Worm (Caenorhabditis elegans): ENCODE measurements around the gene T06D8.2.
A peak's percentile ranks its signal among the peaks of the same experiment; 100 is the strongest.

Gene T06D8.2

ce11 chrII:11224045-11224481 is 2.4 kb upstream of the T06D8.2 start (continued):
- TF ChIP-seq attf-6 (GFP tag; IDR thresholded peaks at IDR 0.05) (peak; percentile 93), T26A5.8 (tag; optimal IDR thresholded peaks at IDR 0.05) (no peak), attf-3 (GFP tag; conservative IDR thresholded peaks at IDR 0.05) (peak; percentile 62), B0019.2 (GFP tag; conservative IDR thresholded peaks at IDR 0.05) (peak; percentile 61), lir-1 (GFP tag; conservative IDR thresholded peaks at IDR 0.05) (0 out of 2 replicates have a peak, but pooled peaks have one; percentile 39), nhr-90 (tag; optimal IDR thresholded peaks at IDR 0.05) (no peak), tbx-9 (tag; optimal IDR thresholded peaks at IDR 0.05; ENCODE audit: borderline replicate concordance) (peak; percentile 11), lin-26 (GFP tag; IDR thresholded peaks at IDR 0.05) (peak; percentile 64; the same call in 1 of the 2 replicates), ztf-28 (GFP tag; IDR thresholded peaks at IDR 0.05) (0 out of 2 replicates have a peak, but pooled peaks have one; percentile 17)

DNA sequence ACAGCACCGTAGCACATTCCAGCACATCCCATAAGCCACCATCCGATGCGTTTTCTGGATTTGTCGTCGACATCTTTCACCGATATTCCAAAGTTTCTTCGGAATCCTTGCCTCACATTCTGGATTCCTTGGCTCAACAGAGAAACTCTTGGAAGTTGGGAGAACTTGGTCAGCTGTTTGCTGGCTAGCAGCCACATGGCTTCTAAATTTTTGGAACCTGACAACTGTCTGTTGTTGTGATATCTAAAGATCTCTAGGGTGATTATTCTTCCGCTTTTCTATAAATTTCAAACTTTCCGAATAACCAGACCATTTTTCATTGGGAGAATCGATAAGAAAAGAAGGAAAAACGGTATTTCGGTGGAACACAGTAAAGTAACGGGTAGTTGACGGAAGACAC is 8.3 kb downstream of the T06D8.2 start, which contains the start of gene cox-15:
TSS of gene cox-15 (minus strand) at position 202 of the 400 bp plus-strand sequence.
- no peak for TF ChIP-seq F55B11.4 (tag; optimal IDR thresholded peaks at IDR 0.05; ENCODE audit: borderline replicate concordance, insufficient read depth)
- TF ChIP-seq C17E4.6 (GFP tag; IDR thresholded peaks at IDR 0.05), result no peak
- peak; percentile 4 for TF ChIP-seq xnd-1 (tag; optimal IDR thresholded peaks at IDR 0.05)
- no peak for TF ChIP-seq ccch-3 (GFP tag; optimal IDR thresholded peaks at IDR 0.05)
- TF ChIP-seq B0019.2 (GFP tag; conservative IDR thresholded peaks at IDR 0.05), result no peak
- 0 out of 2 replicates have a peak, but pooled peaks have one; percentile 35 for TF ChIP-seq nfyb-1 (GFP tag; IDR thresholded peaks at IDR 0.05)

DNA sequence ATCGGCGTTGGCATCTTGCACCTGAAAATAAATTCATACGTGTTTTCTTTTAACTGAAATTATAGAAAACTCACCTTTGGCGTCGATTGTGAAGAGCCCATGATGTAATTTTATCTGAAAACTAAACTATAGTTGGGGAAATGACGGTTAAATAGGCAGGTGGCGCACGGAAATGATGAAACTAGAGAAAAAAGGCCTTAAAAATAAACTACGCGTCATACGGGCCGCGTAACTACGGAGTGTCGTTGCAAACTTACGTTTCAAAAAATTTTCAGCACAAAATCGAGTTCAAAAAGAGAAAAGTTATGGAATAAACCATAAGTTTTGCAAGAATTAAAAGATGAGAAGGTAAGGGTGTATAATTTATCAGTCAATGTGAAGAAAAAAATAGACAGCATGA is 9.8 kb downstream of the T06D8.2 start, which contains the start of gene cchl-1:
TSS of gene cchl-1 (minus strand) at position 114 of the 400 bp plus-strand sequence.
- TF ChIP-seq hlh-26 (GFP tag; conservative IDR thresholded peaks at IDR 0.05), result no peak
- no peak for TF ChIP-seq ztf-28 (GFP tag; IDR thresholded peaks at IDR 0.05)
- TF ChIP-seq cebp-1 (GFP tag; IDR thresholded peaks at IDR 0.05), result no peak
- TF ChIP-seq cebp-1 (tag; optimal IDR thresholded peaks at IDR 0.05), result peak; percentile 65
- TF ChIP-seq ceh-79 (tag; optimal IDR thresholded peaks at IDR 0.05), result no peak
- no peak for TF ChIP-seq hmg-20 (GFP tag; IDR thresholded peaks at IDR 0.05)
- no peak for TF ChIP-seq hmg-1.2 (GFP tag; IDR thresholded peaks at IDR 0.05)
- peak; percentile 84 for TF ChIP-seq attf-3 (GFP tag; conservative IDR thresholded peaks at IDR 0.05)
- TF ChIP-seq mxl-1 (tag; optimal IDR thresholded peaks at IDR 0.05), result no peak
- TF ChIP-seq attf-6 (GFP tag; IDR thresholded peaks at IDR 0.05), result no peak
- TF ChIP-seq madf-10 (tag; optimal IDR thresholded peaks at IDR 0.05), result no peak
- TF ChIP-seq tbp1 (GFP tag; optimal IDR thresholded peaks at IDR 0.05), result peak; percentile 15
- TF ChIP-seq ceh-58 (GFP tag; IDR thresholded peaks at IDR 0.05), result no peak
- TF ChIP-seq tbx-9 (tag; optimal IDR thresholded peaks at IDR 0.05; ENCODE audit: borderline replicate concordance), result no peak
- no peak for TF ChIP-seq nhr-179 (tag; optimal IDR thresholded peaks at IDR 0.05)
- no peak for TF ChIP-seq chd-7 (tag; optimal IDR thresholded peaks at IDR 0.05)
- TF ChIP-seq mes-4 (tag; optimal IDR thresholded peaks at IDR 0.05), result no peak
- TF ChIP-seq nhr-90 (tag; optimal IDR thresholded peaks at IDR 0.05), result no peak
- TF ChIP-seq C17E4.6 (GFP tag; IDR thresholded peaks at IDR 0.05), result 0 out of 2 replicates have a peak, but pooled peaks have one; percentile 5
- no peak for TF ChIP-seq B0336.3 (GFP tag; IDR thresholded peaks at IDR 0.05)
- TF ChIP-seq lag-1 (GFP tag; IDR thresholded peaks at IDR 0.05), result no peak
- TF ChIP-seq Y95B8A.8 (GFP tag; IDR thresholded peaks at IDR 0.05), result no peak
- TF ChIP-seq B0261.1 (tag; optimal IDR thresholded peaks at IDR 0.05), result no peak
- TF ChIP-seq F52B5.7 (tag; optimal IDR thresholded peaks at IDR 0.05), result no peak
- no peak for TF ChIP-seq snpc-1.1 (tag; optimal IDR thresholded peaks at IDR 0.05; ENCODE audit: insufficient read depth)
- TF ChIP-seq F23B12.7 (tag; optimal IDR thresholded peaks at IDR 0.05; ENCODE audit: insufficient read depth), result peak; percentile 62
- TF ChIP-seq snpc-4 (GFP tag; optimal IDR thresholded peaks at IDR 0.05), result no peak
- peak in 1 of 4 experiments; percentile 19 for TF ChIP-seq snpc-4 (tag; optimal IDR thresholded peaks at IDR 0.05)
- no peak for TF ChIP-seq ZK185.1 (tag; optimal IDR thresholded peaks at IDR 0.05; ENCODE audit: poor library complexity, severe bottlenecking)
- TF ChIP-seq F37B4.10 (GFP tag; IDR thresholded peaks at IDR 0.05), result no peak
- no peak for TF ChIP-seq nfyb-1 (GFP tag; IDR thresholded peaks at IDR 0.05)
- no peak for TF ChIP-seq K11D2.4 (GFP tag; IDR thresholded peaks at IDR 0.05)
- TF ChIP-seq ceh-40 (GFP tag; IDR thresholded peaks at IDR 0.05), result no peak
- TF ChIP-seq egrh-3 (GFP tag; IDR thresholded peaks at IDR 0.05), result 0 out of 2 replicates have a peak, but pooled peaks have one; percentile 5
- TF ChIP-seq mel-28 (tag; optimal IDR thresholded peaks at IDR 0.05; ENCODE audit: borderline replicate concordance), result no peak
- TF ChIP-seq bed-1 (GFP tag; IDR thresholded peaks at IDR 0.05), result no peak
- TF ChIP-seq ztf-26 (tag; optimal IDR thresholded peaks at IDR 0.05), result no peak

Data from whole organism, young adult.